Worm (Caenorhabditis elegans): ENCODE results near the gene T16G12.13.

DNA sequence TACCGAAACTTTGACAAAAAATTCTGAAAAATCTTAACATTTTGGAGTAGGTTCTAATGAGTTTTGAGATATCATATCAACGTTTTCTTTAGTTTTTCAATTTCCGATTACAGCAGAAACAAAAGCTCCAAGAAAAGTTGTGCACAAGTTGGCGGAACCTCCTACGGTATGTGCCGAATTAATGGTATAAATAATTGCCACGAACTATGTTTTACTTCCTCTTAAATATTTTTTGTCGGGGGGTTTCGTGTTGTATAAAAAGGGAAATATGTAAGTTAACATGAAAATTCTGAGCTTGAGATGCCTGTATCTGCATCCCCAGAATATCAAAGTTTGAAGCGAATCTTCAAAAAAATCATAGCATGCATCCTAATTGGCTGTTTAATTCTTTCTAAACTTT, 26.8 kb upstream of the T16G12.13 start, which contains the start of gene M04D8.8:
- TF ChIP-seq zip-5 (tag; optimal IDR thresholded peaks at IDR 0.05) (no peak), ceh-9 (tag; optimal IDR thresholded peaks at IDR 0.05) (no peak), F13H6.1 (tag; optimal IDR thresholded peaks at IDR 0.05) (no peak), ama-1 (optimal IDR thresholded peaks at IDR 0.05) (no peak), fkh-10 (GFP tag; optimal IDR thresholded peaks at IDR 0.05) (no peak), tbx-7 (tag; optimal IDR thresholded peaks at IDR 0.05) (no peak), hlh-8 (tag; optimal IDR thresholded peaks at IDR 0.05) (no peak), npax-4 (tag; optimal IDR thresholded peaks at IDR 0.05) (no peak), ceh-30 (tag; optimal IDR thresholded peaks at IDR 0.05) (no peak), ztf-16 (tag; optimal IDR thresholded peaks at IDR 0.05) (no peak), nfya-1 (tag; optimal IDR thresholded peaks at IDR 0.05) (no peak)

Measured in whole organism, late embryonic.